Worm (Caenorhabditis elegans): ENCODE results near the gene nlp-80.

DNA sequence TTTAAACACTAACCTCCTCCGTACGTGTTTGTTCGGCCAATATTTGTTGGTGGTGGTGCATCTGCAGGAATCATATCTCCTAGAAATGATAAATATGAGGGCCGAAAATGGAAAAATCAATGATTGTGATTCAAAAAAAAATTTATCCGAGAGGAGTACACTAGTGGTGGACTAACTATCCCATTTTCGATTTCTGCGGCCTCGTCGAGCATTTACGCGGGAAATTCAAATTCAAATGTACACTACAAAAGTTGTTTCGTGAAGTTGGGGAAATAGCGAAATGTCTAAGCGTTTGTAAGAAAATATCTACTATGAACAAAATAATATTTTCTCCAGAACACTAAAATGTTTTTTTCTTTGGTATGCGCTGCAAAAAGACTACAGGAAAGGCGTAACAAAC, 36.1 kb downstream of the nlp-80 start:
- no peak for TF ChIP-seq nhr-77 (tag; optimal IDR thresholded peaks at IDR 0.05)
- TF ChIP-seq mdl-1 (tag; optimal IDR thresholded peaks at IDR 0.05): peak in 1 of 2 experiments; percentile 28
- TF ChIP-seq skn-1 (tag; optimal IDR thresholded peaks at IDR 0.05): peak; percentile 45
- no peak for TF ChIP-seq nhr-28 (tag; optimal IDR thresholded peaks at IDR 0.05)
- TF ChIP-seq grh-1 (GFP tag; IDR thresholded peaks at IDR 0.05): peak; percentile 62
- peak; percentile 53 for TF ChIP-seq jun-1 (tag; optimal IDR thresholded peaks at IDR 0.05)

All from whole organism, L1 larva.